Fruit fly (Drosophila melanogaster): ENCODE data around the gene Trx2.

Trx2 gene

DNA sequence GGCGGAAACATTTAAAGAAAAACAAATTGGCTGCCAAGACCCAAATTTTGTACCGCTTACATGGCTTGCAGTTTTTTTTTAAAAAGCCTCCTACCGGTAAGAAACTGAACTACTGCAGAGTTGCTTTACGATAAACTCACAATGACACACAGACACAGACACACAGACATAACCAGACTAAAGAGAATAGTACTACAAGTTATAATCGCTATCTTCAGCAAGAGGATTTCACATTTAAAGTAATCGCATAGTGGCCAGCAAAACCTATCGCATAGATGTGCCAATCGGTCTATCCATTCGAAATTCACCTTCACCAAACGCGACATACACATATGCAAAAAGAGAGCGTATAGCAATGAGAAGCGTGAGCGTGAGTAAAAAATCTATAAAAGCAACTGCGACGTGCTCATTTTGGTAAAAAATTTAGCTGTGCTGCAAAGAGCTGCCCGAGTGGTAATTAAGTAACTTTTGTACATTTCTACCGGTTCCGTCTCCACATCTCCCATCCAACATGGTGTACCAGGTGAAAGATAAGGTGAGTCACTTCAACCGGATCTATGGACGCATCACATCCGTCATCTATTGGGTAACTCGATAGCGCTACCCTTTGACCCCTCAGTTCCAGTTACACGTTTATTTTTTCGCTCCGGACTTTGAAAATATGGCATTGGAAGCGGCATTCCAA lies at the start of gene Trx2 (continued):
- TF ChIP-seq CG13123 (GFP tag; optimal IDR thresholded peaks at IDR 0.05) (no peak), CG18764 (GFP tag; optimal IDR thresholded peaks at IDR 0.05) (no peak), Mrtf (GFP tag; IDR thresholded peaks at IDR 0.05) (no peak), CG13287 (GFP tag; IDR thresholded peaks at IDR 0.05; ENCODE audit: partially characterized antibody) (no peak), z (GFP tag; IDR thresholded peaks at IDR 0.05) (no peak), sim (GFP tag; IDR thresholded peaks at IDR 0.05) (peak; percentile 21; the same call in 1 of the 2 replicates), kni (GFP tag; optimal IDR thresholded peaks at IDR 0.05) (no peak), tll (GFP tag; optimal IDR thresholded peaks at IDR 0.05) (no peak), dati (GFP tag; IDR thresholded peaks at IDR 0.05) (no peak), pnt (GFP tag; optimal IDR thresholded peaks at IDR 0.05) (no peak), Hr39 (optimal IDR thresholded peaks at IDR 0.05) (no peak), H2.0 (GFP tag; IDR thresholded peaks at IDR 0.05) (no peak), btn (GFP tag; optimal IDR thresholded peaks at IDR 0.05) (no peak), CG6689 (GFP tag; IDR thresholded peaks at IDR 0.05) (0 out of 2 replicates have a peak, but pooled peaks have one; percentile 6), sc (optimal IDR thresholded peaks at IDR 0.05) (no peak), sc (GFP tag; optimal IDR thresholded peaks at IDR 0.05) (no peak), inv (GFP tag; IDR thresholded peaks at IDR 0.05; ENCODE audit: partially characterized antibody) (no peak; the same call in 1 of the 2 replicates), CG8765 (GFP tag; IDR thresholded peaks at IDR 0.05) (no peak), slou (GFP tag; optimal IDR thresholded peaks at IDR 0.05) (no peak), CG18262 (tag; optimal IDR thresholded peaks at IDR 0.05) (no peak), bbx (GFP tag; IDR thresholded peaks at IDR 0.05; ENCODE audit: partially characterized antibody) (peak; percentile 56; the same call in 1 of the 2 replicates), MESR4 (GFP tag; optimal IDR thresholded peaks at IDR 0.05) (peak; percentile 44), psq (GFP tag; optimal IDR thresholded peaks at IDR 0.05) (no peak), HmgZ (tag; optimal IDR thresholded peaks at IDR 0.05) (peak; percentile 12), CG14710 (tag; optimal IDR thresholded peaks at IDR 0.05) (no peak), CG30020 (tag; optimal IDR thresholded peaks at IDR 0.05) (no peak), repo (GFP tag; optimal IDR thresholded peaks at IDR 0.05) (peak; percentile 33), amos (GFP tag; IDR thresholded peaks at IDR 0.05; ENCODE audit: partially characterized antibody) (peak; percentile 3; the same call in 1 of the 2 replicates), CG10565 (GFP tag; optimal IDR thresholded peaks at IDR 0.05) (no peak), Eip74EF (GFP tag; optimal IDR thresholded peaks at IDR 0.05) (peak in 1 of 2 experiments; percentile 34), Bgb (GFP tag; IDR thresholded peaks at IDR 0.05; ENCODE audit: partially characterized antibody) (peak; percentile 57; the same call in 1 of the 2 replicates), tap (tag; optimal IDR thresholded peaks at IDR 0.05) (no peak), CG17385 (GFP tag; optimal IDR thresholded peaks at IDR 0.05) (peak; percentile 38), tgo (GFP tag; IDR thresholded peaks at IDR 0.05) (no peak), fru (optimal IDR thresholded peaks at IDR 0.05) (no peak), org-1 (GFP tag; optimal IDR thresholded peaks at IDR 0.05) (no peak), Asciz (GFP tag; optimal IDR thresholded peaks at IDR 0.05) (no peak), CG11560 (tag; IDR thresholded peaks at IDR 0.05) (no peak), CG12769 (tag; optimal IDR thresholded peaks at IDR 0.05) (peak; percentile 46), h (optimal IDR thresholded peaks at IDR 0.05) (no peak), otp (GFP tag; IDR thresholded peaks at IDR 0.05) (peak; percentile 56; the same call in 1 of the 3 replicates), CG34422 (GFP tag; IDR thresholded peaks at IDR 0.05) (peak; percentile 82; the same call in 1 of the 3 replicates), lbe (GFP tag; optimal IDR thresholded peaks at IDR 0.05) (no peak), nerfin-2 (GFP tag; IDR thresholded peaks at IDR 0.05; ENCODE audit: partially characterized antibody) (no peak), seq (GFP tag; IDR thresholded peaks at IDR 0.05) (no peak; the same call in 1 of the 2 replicates), mam (GFP tag; optimal IDR thresholded peaks at IDR 0.05) (no peak), wor (GFP tag; IDR thresholded peaks at IDR 0.05) (no peak), CG9609 (GFP tag; optimal IDR thresholded peaks at IDR 0.05) (no peak), peb (GFP tag; IDR thresholded peaks at IDR 0.05) (no peak), eve (GFP tag; optimal IDR thresholded peaks at IDR 0.05) (no peak), schlank (tag; optimal IDR thresholded peaks at IDR 0.05) (no peak)
